Fruit fly (Drosophila melanogaster) whole organism, wandering third instar larva: ENCODE measurements around the gene CG3662.

ENCODE experiments used
- Dfd ChIP-seq: fragments of >200 bp; optimal IDR thresholded peaks from 2 replicates; lab custom pipeline; 2017; ENCODE audit warnings: missing biosample characterization, missing genetic modification characterization
- Myc ChIP-seq: fragments of >200 bp; optimal IDR thresholded peaks from 2 replicates; lab custom pipeline; 2017
- OdsH ChIP-seq: fragments of 200-800 bp; sonication (Bioruptor generic); optimal IDR thresholded peaks from 2 replicates; lab custom pipeline; 2016; ENCODE audit warnings: missing biosample characterization, mild to moderate bottlenecking, missing genetic modification characterization
- Sp1 ChIP-seq: fragments of 200-800 bp; sonication (Bioruptor generic); optimal IDR thresholded peaks from 3 replicates; lab custom pipeline; 2019; ENCODE audit warnings: missing biosample characterization, mild to moderate bottlenecking, missing genetic modification characterization, moderate library complexity
- br ChIP-seq: fragments of 200-800 bp; sonication (Bioruptor generic); optimal IDR thresholded peaks from 2 replicates; lab custom pipeline; 2016; ENCODE audit warnings: missing biosample characterization, missing genetic modification characterization
- foxo ChIP-seq, 2 experiments: fragments of 200-800 bp; sonication (Bioruptor generic); optimal IDR thresholded peaks; 2 replicates in 1 of 2; 3 replicates in 1 of 2; lab custom pipeline; 2016 to 2017; ENCODE audit warnings: missing biosample characterization in 2 of 2, missing genetic modification characterization in 2 of 2
- h ChIP-seq: fragments of 200-800 bp; sonication (Bioruptor generic); optimal IDR thresholded peaks from 3 replicates; lab custom pipeline; 2016; ENCODE audit warnings: missing biosample characterization, mild to moderate bottlenecking, missing genetic modification characterization
- rgr ChIP-seq: fragments of 200-800 bp; sonication (Bioruptor generic); optimal IDR thresholded peaks from 3 replicates; lab custom pipeline; 2016; ENCODE audit warnings: missing biosample characterization, mild to moderate bottlenecking, missing genetic modification characterization

DNA sequence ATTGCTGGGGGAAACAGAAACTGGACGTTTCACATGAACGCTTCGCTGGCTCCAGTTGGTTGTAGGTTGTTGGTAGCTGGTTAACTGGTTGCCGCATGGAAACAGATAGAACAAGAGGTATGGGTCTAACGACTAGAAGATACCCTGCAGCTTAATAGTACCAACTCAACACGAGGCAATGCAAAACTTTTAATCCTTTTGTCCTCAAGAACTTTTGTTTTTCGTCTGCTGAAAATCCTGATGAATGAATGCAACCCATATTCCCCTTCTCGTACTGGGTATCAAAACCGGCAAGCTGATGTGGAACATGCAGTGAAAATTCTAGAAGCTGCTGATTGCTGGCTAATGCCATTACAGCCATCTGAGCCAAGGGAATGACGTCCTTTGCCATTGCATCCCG, 16.9 kb downstream of the CG3662 start:
- TF ChIP-seq rgr (GFP tag; lab: Kevin White, UChicago), result peak; percentile 4
- peak in 1 of 2 experiments; percentile 23 for TF ChIP-seq foxo (GFP tag; optimal IDR thresholded peaks at IDR 0.05; lab: Kevin White, UChicago)
- peak; percentile 7 for TF ChIP-seq Sp1
- no peak for TF ChIP-seq Myc (lab: Kevin White, UChicago)
- TF ChIP-seq h (GFP tag; lab: Kevin White, UChicago), result no peak
- TF ChIP-seq Dfd, result no peak
- TF ChIP-seq OdsH (GFP tag; lab: Kevin White, UChicago), result peak; percentile 48
- TF ChIP-seq br (GFP tag; lab: Kevin White, UChicago), result peak; percentile 35
